Fruit fly (Drosophila melanogaster) Kc167 (cell line): Measurements from ENCODE around the gene Cpr100A.

ENCODE experiments used
- Myc ChIP-seq: fragments of >200 bp; optimal IDR thresholded peaks from 2 replicates; lab custom pipeline; 2017; ENCODE audit warnings: missing external identifiers
- Sin3A ChIP-seq: fragments of >200 bp; optimal IDR thresholded peaks from 2 replicates; lab custom pipeline; 2018; ENCODE audit warnings: missing external identifiers
- h ChIP-seq: fragments of >200 bp; optimal IDR thresholded peaks from 3 replicates; lab custom pipeline; 2018; ENCODE audit warnings: missing external identifiers
- insv ChIP-seq: fragments of >200 bp; optimal IDR thresholded peaks from 3 replicates; lab custom pipeline; 2018; ENCODE audit warnings: missing external identifiers
- psq ChIP-seq: fragments of >200 bp; optimal IDR thresholded peaks from 2 replicates; lab custom pipeline; 2017; ENCODE audit warnings: missing external identifiers
- ttk ChIP-seq: sonication (Bioruptor generic); optimal IDR thresholded peaks from 2 replicates; lab custom pipeline; 2017; ENCODE audit warnings: missing external identifiers

The Cpr100A gene

DNA sequence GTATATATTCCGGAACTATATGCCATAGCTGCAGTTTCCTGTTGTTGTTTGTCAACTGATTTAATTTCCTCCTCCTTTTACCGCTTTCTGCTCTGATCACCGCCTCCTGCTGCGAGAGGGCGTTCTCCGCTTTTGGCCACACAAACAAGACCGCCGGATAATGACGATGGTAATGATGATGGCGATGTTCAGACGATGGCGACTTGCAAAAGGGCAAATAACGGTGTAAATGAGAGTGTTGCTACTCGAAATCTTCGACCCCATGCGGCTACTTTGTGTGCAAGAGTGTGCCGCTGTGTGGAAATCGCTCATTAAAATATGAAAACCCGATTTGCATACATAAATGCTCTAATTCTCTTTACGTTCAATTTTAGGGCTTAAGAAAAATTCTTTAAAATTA lies 1.4 kb upstream of the Cpr100A start:
- TF ChIP-seq Myc (lab: Kevin White, UChicago) (no peak), ttk (lab: Kevin White, UChicago) (no peak), psq (lab: Kevin White, UChicago) (no peak), Sin3A (no peak), insv (no peak), h (no peak)

DNA sequence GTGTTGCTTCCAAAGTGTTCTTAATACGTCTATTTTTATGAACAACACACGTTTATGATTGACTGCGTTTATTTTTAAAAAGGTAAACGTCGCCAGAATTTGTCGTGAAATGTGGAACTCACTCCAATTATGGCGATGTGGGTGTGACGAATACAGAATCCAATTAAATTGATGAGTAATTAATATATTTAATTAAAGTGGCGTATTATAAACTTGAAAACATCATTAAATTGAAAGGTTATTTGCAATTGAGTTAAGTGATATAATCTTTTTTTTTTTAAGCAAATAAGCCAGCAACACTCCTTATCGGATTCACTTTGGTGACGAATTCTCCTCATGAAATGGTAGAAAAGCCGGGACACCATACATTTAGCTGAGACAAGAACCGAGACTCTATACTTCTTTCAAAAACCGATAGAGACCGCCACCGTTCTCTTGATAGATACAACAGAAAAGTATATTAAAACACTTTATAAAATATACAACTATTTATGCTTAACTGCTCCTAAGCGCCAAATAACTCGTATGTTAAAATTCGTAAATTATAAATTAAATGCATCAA lies 3.1 kb downstream of the Cpr100A start:
- TF ChIP-seq ttk (lab: Kevin White, UChicago) = no peak
- TF ChIP-seq insv = no peak
- TF ChIP-seq h = no peak
- no peak for TF ChIP-seq psq (lab: Kevin White, UChicago)
- no peak for TF ChIP-seq Myc (lab: Kevin White, UChicago)
- no peak for TF ChIP-seq Sin3A

DNA sequence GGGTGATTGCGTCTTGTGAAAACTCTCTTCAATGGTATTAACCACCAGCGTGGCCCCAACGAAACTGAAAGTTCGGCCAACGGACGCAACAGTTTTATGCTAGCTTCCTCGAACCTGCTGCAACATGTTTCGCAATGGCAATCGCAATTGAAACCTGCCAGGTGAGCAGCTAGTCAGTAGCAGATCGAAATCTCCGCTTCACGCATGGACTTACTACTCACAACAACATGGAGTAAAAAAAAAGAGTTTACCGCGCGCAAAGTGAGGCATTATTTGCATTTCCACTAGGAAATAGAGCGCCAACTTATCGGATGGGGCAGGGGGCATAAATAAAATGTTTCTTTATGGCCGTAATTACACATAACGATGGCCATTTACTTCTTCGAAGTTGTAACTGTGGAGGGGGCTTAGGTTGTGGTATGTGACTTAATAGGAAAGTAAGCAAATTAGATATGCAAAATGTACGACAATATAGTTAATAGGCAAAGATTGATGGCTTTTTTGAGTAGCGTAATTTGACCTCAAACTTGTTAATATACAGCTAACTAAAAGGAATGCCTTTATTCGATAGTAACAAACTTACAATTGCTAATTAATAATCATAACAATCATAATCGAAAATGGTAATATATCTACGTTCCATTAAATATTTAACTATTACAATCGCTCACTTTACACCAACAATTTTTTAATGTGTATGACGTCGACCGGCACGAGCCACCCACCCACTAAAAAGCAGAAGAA lies 5.2 kb downstream of the Cpr100A start, which contains the start of gene CG15545:
Gene CG15545 (minus strand): TSS at position 51 of the 744 bp plus-strand sequence.
- no peak for TF ChIP-seq insv
- TF ChIP-seq ttk (lab: Kevin White, UChicago) = no peak
- no peak for TF ChIP-seq Sin3A
- no peak for TF ChIP-seq psq (lab: Kevin White, UChicago)
- TF ChIP-seq h = no peak
- no peak for TF ChIP-seq Myc (lab: Kevin White, UChicago)

DNA sequence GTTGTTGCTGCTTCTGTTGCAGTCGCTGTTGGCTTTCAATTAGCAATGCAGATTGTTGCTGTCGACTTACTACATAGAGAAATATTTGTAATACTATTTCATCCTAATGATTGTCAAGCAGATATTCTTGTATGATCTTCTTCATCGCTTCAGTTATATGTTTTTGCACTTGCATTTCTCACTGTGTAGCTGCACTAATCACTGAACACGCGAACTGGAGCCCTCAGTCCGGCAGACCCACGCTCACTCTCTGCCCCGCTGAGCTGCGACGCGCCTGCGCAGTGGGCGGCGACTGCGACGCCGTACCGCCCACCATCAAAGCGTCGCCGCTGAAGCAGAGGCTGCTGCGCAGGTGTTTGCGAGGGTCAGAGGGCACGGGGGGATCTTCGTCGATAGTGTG lies 7.4 kb downstream of the Cpr100A start:
- TF ChIP-seq h (no peak), ttk (lab: Kevin White, UChicago) (no peak), psq (lab: Kevin White, UChicago) (no peak), Sin3A (no peak), Myc (lab: Kevin White, UChicago) (no peak), insv (no peak)

DNA sequence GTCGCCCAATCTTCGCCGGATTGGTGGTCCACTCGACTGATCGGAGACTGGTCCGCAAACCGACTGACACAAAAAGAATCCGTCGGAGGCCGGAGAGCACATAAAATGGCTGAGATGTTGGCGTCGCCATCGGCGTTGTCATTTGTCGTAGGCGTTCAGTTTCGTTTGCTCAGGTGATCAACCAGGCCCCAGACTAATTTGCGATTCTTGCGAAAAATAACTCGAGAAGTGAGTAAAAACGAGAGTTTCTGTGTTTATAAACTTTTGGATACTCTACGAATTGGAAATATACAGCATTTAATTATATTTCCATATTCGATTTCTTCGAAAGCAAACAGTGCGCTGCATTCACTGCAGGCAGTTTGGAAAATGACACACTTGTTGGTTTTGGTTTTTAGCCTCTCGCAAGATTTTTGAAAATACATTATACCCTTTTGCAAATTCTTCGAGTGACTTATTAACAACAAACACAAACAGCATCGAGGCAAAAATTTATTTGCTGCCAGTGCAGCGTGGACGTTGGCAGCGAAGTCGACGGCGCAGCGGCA lies 8.9 kb downstream of the Cpr100A start, which contains the start of gene CG15546:
Gene CG15546 (minus strand): TSS at position 51 of the 548 bp plus-strand sequence.
- TF ChIP-seq insv = no peak
- no peak for TF ChIP-seq psq (lab: Kevin White, UChicago)
- no peak for TF ChIP-seq Myc (lab: Kevin White, UChicago)
- TF ChIP-seq ttk (lab: Kevin White, UChicago) = no peak
- TF ChIP-seq Sin3A = no peak
- TF ChIP-seq h = no peak

DNA sequence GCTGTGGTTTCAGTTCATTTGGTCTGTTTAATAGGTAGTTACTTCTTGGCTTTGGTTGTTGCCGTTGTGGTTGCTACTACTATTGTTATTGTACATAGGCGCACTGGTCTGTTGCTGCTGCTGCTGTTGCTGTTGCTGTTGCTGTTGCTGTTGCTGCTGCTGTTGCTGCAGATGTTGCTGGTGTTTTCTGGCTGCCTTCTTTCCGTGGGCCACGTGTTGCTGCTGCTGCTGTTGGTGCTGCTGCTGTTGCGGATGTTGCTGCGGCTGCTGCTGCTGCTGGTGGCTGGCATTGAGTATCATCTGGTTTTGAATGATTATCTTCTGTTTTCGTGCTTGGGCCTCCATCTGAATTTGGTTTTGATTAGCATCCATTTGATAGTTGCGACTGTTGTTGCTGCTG lies 10.8 kb downstream of the Cpr100A start:
- TF ChIP-seq h (no peak), Myc (lab: Kevin White, UChicago) (no peak), psq (lab: Kevin White, UChicago) (no peak), ttk (lab: Kevin White, UChicago) (no peak), Sin3A (no peak), insv (no peak)

DNA sequence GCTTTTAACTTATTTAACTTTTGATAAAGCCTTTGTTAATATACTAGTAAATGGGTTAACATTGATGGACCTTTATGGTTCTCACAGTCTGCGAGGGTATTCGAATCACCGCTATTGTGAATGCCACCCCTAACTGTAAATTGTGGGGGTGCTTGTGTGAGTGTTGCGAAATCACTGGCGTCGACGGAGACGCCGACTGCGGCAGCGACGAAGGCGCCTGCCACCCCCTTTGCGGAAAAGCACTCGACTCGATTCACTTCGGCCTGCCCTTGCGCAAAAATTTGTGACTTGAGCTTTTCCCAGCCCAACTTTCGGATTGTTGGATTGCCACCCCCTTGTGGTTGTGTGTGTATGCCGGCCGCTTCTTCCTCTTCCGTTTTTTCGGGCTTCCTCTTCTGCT lies 12.7 kb downstream of the Cpr100A start:
- TF ChIP-seq Myc (lab: Kevin White, UChicago) = no peak
- TF ChIP-seq ttk (lab: Kevin White, UChicago) = no peak
- TF ChIP-seq insv = no peak
- no peak for TF ChIP-seq psq (lab: Kevin White, UChicago)
- no peak for TF ChIP-seq Sin3A
- no peak for TF ChIP-seq h

DNA sequence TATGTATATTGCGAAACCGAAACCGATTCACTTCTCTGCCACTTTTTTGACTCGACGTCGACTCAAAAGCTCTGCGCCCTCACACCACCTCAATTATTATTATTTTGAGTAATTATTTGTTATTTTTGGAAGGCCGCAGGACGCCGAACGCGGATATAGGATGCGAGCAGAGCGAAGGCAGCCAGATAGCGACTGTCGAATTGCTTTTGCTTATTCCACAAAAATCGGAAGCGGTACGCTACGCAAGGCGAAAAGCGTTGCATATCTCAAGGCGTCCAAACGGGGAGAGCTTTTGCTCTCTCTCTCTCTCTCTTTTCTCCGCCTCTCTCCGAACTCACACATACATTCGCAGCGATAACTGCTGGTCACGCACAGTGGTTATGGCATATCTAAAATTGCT lies 13.6 kb downstream of the Cpr100A start, which contains the start of gene CG12071:
Gene CG12071 (minus strand): TSS at position 134 of the 400 bp plus-strand sequence.
- TF ChIP-seq Myc (lab: Kevin White, UChicago) (no peak), psq (lab: Kevin White, UChicago) (no peak), h (no peak), Sin3A (no peak), insv (no peak), ttk (lab: Kevin White, UChicago) (no peak)

DNA sequence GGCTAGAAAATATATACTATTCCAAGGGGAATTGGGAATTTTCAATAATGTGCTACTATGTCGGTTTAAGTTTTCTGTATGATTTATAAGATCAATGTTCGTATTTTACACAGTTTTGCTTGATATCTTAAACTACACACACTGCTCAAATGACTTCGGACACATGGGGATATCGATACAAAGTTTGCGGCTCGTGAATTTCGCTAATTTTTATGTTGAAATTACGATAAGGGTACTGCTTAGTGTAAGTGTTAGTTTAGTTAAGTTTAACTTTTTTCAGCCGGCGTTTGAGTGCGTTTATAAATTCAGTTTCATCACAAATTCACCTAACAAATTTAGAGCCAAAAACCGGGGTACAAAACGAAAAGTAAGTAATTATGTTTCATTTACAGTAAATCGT lies 16.1 kb downstream of the Cpr100A start, which contains the start of gene CG15547:
Gene CG15547 (minus strand): TSS at position 101 of the 400 bp plus-strand sequence.
- TF ChIP-seq h (no peak), Sin3A (no peak), psq (lab: Kevin White, UChicago) (no peak), insv (no peak), Myc (lab: Kevin White, UChicago) (no peak), ttk (lab: Kevin White, UChicago) (no peak)

DNA sequence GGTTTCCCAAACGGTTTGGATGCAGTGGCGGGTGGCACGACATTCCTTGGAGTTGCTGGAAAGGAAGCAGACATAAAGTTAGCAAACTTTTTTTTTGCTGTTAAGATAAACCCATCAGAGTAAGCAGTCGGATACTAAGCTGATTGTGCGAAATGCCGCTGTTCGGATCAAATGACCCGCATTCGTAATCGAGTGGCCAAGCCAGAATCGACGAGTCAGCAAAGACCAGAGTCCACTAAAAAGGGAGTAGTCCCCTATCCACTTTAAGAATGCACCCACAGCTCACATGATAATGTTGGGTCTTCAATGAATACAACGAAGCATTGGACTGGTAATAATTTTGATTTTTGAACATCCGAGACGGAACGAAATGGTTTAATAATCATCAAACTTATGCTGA lies 19.5 kb downstream of the Cpr100A start:
- TF ChIP-seq psq (lab: Kevin White, UChicago) = no peak
- no peak for TF ChIP-seq insv
- TF ChIP-seq Myc (lab: Kevin White, UChicago) = no peak
- TF ChIP-seq h = no peak
- no peak for TF ChIP-seq ttk (lab: Kevin White, UChicago)
- no peak for TF ChIP-seq Sin3A

DNA sequence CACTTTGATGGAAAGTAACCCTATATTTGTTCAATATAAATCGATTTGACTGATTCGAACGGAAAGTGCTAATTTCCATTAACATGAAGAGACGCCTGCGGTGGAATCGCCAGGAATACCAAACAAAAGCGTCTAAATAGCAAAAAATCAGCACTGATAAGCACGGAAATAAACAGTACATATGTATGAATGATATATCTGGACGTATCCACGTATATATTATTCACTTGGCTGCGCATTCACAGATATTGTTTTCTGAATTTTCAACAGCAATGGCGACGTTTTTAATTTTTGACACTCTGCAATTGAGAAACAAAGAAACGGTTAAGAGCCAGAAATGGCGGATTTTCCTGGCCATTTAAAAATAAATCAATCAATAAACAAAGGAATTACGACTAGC lies 20.0 kb downstream of the Cpr100A start:
- TF ChIP-seq h = no peak
- no peak for TF ChIP-seq Myc (lab: Kevin White, UChicago)
- TF ChIP-seq insv = no peak
- TF ChIP-seq Sin3A = no peak
- TF ChIP-seq psq (lab: Kevin White, UChicago) = no peak
- no peak for TF ChIP-seq ttk (lab: Kevin White, UChicago)

DNA sequence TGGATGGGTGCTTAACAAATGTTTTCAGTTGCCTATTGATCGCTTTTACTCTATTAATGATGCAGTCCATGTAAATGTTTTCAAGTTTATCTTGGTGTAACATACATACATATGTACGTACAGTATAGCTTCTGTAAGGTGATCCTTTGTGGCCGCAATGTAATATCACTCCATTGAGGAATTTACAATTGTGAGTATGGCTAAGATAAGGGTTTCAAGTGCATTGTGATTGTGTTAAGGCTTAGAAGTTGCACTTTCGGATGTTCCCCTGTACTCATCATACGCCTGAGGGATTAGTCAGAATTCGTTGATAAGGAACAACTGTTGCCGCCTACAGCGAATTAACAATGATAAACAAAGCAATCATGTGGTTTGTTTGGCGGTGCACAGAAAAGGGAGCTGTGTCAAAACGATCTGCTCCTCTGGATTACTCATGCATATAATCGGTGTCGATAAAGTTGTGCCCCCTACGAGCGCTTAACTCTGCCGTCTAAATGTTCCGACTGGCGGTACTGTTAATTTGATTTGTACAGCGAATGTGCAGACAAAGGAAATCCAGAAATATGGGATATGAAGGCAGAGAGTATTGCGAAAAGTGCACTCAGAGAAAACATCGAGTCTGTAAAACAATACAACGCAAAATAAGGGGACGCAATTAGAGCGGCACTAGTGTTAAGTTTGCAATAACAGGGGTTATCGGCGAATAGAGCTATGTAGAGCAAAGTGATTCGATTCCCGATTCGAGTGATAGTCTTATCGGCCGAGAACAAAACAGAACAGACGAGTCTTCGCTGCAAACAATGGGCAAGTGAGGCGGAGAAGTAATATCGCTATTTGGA lies 20.6 kb downstream of the Cpr100A start:
- TF ChIP-seq Myc (lab: Kevin White, UChicago) (no peak), psq (lab: Kevin White, UChicago) (no peak), Sin3A (no peak), h (no peak), insv (no peak), ttk (lab: Kevin White, UChicago) (no peak)
